Worm (Caenorhabditis elegans): ENCODE results near the gene Y73B6BL.23.

ce11 chrIV:6457472-6457871, 38.6 kb upstream of the Y73B6BL.23 start, which contains the start of gene lgc-10:
- no peak for TF ChIP-seq mbf-1 (tag; optimal IDR thresholded peaks at IDR 0.05)
- no peak for TF ChIP-seq nhr-10 (tag; optimal IDR thresholded peaks at IDR 0.05)
- TF ChIP-seq nhr-25 (tag; optimal IDR thresholded peaks at IDR 0.05): no peak
- TF ChIP-seq lin-39 (tag; optimal IDR thresholded peaks at IDR 0.05): no peak
- no peak for TF ChIP-seq unc-39 (tag; optimal IDR thresholded peaks at IDR 0.05)
- no peak for TF ChIP-seq nhr-12 (tag; optimal IDR thresholded peaks at IDR 0.05)
- no peak for TF ChIP-seq ama-1 (optimal IDR thresholded peaks at IDR 0.05)
- TF ChIP-seq lin-13 (GFP tag; optimal IDR thresholded peaks at IDR 0.05): no peak
- TF ChIP-seq nhr-77 (tag; optimal IDR thresholded peaks at IDR 0.05): no peak
- no peak for TF ChIP-seq nhr-21 (tag; optimal IDR thresholded peaks at IDR 0.05)
- no peak for TF ChIP-seq blmp-1 (tag; optimal IDR thresholded peaks at IDR 0.05; ENCODE audit: insufficient read depth)
- no peak for TF ChIP-seq nhr-237 (tag; optimal IDR thresholded peaks at IDR 0.05)

Measured in whole organism, L2 larva.